Fruit fly (Drosophila melanogaster): Measurements from ENCODE around the gene Nepl8.

Gene Nepl8

dm6 chr2L:16491752-16492616 is 4.0 kb downstream of the Nepl8 start (continued):
- no peak for TF ChIP-seq unc-4 (GFP tag; IDR thresholded peaks at IDR 0.05; ENCODE audit: partially characterized antibody)
- peak in 1 of 3 experiments; percentile 17 for TF ChIP-seq Stat92E (GFP tag; optimal IDR thresholded peaks at IDR 0.05)
- peak; percentile 19 for TF ChIP-seq CG10543 (GFP tag; optimal IDR thresholded peaks at IDR 0.05)
- TF ChIP-seq Jarid2 (GFP tag; optimal IDR thresholded peaks at IDR 0.05): peak; percentile 20
- TF ChIP-seq croc (GFP tag; conservative IDR thresholded peaks at IDR 0.05): no peak
- no peak for TF ChIP-seq chm (GFP tag; IDR thresholded peaks at IDR 0.05)
- no peak for TF ChIP-seq CG11456 (GFP tag; IDR thresholded peaks at IDR 0.05)
- no peak for TF ChIP-seq CG10321 (GFP tag; IDR thresholded peaks at IDR 0.05)
- TF ChIP-seq ase (GFP tag; IDR thresholded peaks at IDR 0.05): no peak
- TF ChIP-seq ara (GFP tag; IDR thresholded peaks at IDR 0.05): no peak
- TF ChIP-seq bsh (GFP tag; optimal IDR thresholded peaks at IDR 0.05): peak in 1 of 2 experiments; percentile 3
- no peak for TF ChIP-seq bbx (GFP tag; IDR thresholded peaks at IDR 0.05; ENCODE audit: partially characterized antibody)
- TF ChIP-seq CG12769 (tag; optimal IDR thresholded peaks at IDR 0.05): no peak
- TF ChIP-seq CG7987 (GFP tag; optimal IDR thresholded peaks at IDR 0.05): no peak
- TF ChIP-seq CG5245 (GFP tag; optimal IDR thresholded peaks at IDR 0.05): no peak
- TF ChIP-seq grau (tag; optimal IDR thresholded peaks at IDR 0.05): no peak
- no peak for TF ChIP-seq grn (GFP tag; optimal IDR thresholded peaks at IDR 0.05)
- no peak for TF ChIP-seq disco-r (GFP tag; optimal IDR thresholded peaks at IDR 0.05)
- no peak for TF ChIP-seq psq (GFP tag; optimal IDR thresholded peaks at IDR 0.05)
- TF ChIP-seq bigmax (GFP tag; optimal IDR thresholded peaks at IDR 0.05): no peak
- TF ChIP-seq CG17802 (tag; optimal IDR thresholded peaks at IDR 0.05): no peak
- TF ChIP-seq chinmo (GFP tag; IDR thresholded peaks at IDR 0.05; ENCODE audit: partially characterized antibody): no peak
- TF ChIP-seq mirr (GFP tag; optimal IDR thresholded peaks at IDR 0.05): peak; percentile 8
- TF ChIP-seq cwo (GFP tag; optimal IDR thresholded peaks at IDR 0.05): no peak
- TF ChIP-seq CG6654 (GFP tag; optimal IDR thresholded peaks at IDR 0.05): peak; percentile 98
- TF ChIP-seq Ets65A (GFP tag): no peak
- TF ChIP-seq CG15696 (tag; optimal IDR thresholded peaks at IDR 0.05): no peak
- no peak for TF ChIP-seq twi (tag; optimal IDR thresholded peaks at IDR 0.05)
- no peak for TF ChIP-seq p53 (GFP tag; optimal IDR thresholded peaks at IDR 0.05)
- no peak for TF ChIP-seq CG13296 (GFP tag; optimal IDR thresholded peaks at IDR 0.05)
- TF ChIP-seq Tbp (GFP tag; optimal IDR thresholded peaks at IDR 0.05): no peak
- TF ChIP-seq NC2β (GFP tag; optimal IDR thresholded peaks at IDR 0.05): no peak
- TF ChIP-seq Mad (GFP tag; optimal IDR thresholded peaks at IDR 0.05): no peak
- no peak for TF ChIP-seq sens-2 (GFP tag; IDR thresholded peaks at IDR 0.05)
- no peak for TF ChIP-seq CG32767 (GFP tag; IDR thresholded peaks at IDR 0.05)
- TF ChIP-seq mld (GFP tag; IDR thresholded peaks at IDR 0.05; ENCODE audit: partially characterized antibody): no peak
- TF ChIP-seq cad (GFP tag; optimal IDR thresholded peaks at IDR 0.05): peak; percentile 81
- TF ChIP-seq crol (GFP tag; IDR thresholded peaks at IDR 0.05): peak; percentile 81
- TF ChIP-seq NfI (GFP tag; optimal IDR thresholded peaks at IDR 0.05): no peak

DNA sequence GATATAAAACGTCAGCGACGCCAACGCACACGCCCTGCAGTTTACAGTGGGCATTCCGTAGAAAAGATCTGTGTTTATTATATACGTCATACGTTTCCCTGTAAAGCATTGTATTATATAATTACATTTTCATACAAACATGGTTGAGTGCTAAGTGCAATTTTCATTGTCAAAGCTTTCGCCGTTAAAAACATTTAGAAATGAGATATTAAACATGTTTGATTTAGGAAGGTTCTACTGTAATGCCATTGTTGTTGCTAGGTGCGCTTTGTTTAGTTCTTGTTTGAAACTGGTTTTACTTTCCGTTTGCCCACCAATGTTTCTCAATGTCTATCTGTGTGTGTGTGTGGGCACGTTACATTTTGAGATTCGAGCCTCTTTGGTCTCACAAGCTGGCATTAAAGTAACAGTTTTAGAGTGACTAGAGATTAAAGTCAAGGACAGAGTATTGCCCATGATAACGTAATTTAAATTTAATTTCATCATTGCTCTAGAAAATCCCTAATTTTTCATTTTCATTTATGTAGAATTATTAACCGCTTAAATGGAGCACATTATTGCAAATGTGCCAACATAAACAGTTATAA is 4.8 kb downstream of the Nepl8 start:
- TF ChIP-seq abd-A (tag; optimal IDR thresholded peaks at IDR 0.05) (peak; percentile 21), Dfd (GFP tag; optimal IDR thresholded peaks at IDR 0.05) (no peak), CG7839 (tag; optimal IDR thresholded peaks at IDR 0.05) (peak; percentile 88), CG1529 (GFP tag; optimal IDR thresholded peaks at IDR 0.05) (peak; percentile 76), CG32767 (GFP tag; IDR thresholded peaks at IDR 0.05) (peak; percentile 67; the same call in 1 of the 2 replicates), sob (GFP tag; IDR thresholded peaks at IDR 0.05) (peak; percentile 77), Lhr (GFP tag; optimal IDR thresholded peaks at IDR 0.05) (peak; percentile 17), Adf1 (GFP tag; IDR thresholded peaks at IDR 0.05) (0 out of 2 replicates have a peak, but pooled peaks have one; percentile 12), Optix (GFP tag; IDR thresholded peaks at IDR 0.05) (peak; percentile 69), ap (GFP tag; IDR thresholded peaks at IDR 0.05) (peak; percentile 57; the same call in 1 of the 2 replicates), CG7271 (tag; optimal IDR thresholded peaks at IDR 0.05) (peak; percentile 67), dpn (GFP tag; optimal IDR thresholded peaks at IDR 0.05) (peak; percentile 44 to 79)

Measured in whole organism, embryonic.